Fruit fly (Drosophila melanogaster) S2 (cell line): ENCODE measurements around the gene CG32767.

Experiments used
- CG8478 ChIP-seq: fragments of >200 bp; optimal IDR thresholded peaks from 2 replicates; lab custom pipeline; 2018
- CTCF ChIP-seq, 2 experiments: fragments of >200 bp; optimal IDR thresholded peaks; 2 replicates each; lab custom pipeline; 2018

DNA sequence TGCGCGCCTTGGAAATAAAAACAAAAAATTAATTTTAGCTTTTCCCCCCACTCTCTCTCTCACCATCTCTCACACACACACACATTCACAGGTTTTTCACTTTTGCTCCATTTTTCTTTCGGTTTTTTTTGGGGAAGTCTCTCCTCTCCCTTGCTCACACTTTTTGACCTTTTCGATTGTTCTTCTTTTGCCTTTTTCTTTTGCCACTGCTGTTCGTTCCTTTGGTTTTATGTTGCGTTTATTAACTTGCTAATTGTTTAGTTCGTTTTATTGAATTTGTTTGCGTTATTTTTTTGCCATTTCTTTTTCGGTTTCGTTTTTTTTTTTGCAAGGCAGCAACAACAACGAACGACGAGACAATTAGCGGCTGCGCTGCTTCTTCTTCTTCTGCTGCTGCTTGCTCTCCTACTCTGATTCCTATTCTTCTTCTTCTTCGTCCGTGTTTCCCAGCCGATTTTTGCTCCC is 2.2 kb downstream of the CG32767 start:
- no peak for TF ChIP-seq CTCF (optimal IDR thresholded peaks at IDR 0.05; lab: Kevin White, UChicago)
- TF ChIP-seq CG8478 (lab: Kevin White, UChicago), result no peak
